Worm (Caenorhabditis elegans): ENCODE results near the gene K08H2.5.

The K08H2.5 gene

ce11 chrX:13209026-13209425 lies 33.1 kb downstream of the K08H2.5 start:
- TF ChIP-seq cog-1 (tag; optimal IDR thresholded peaks at IDR 0.05) (no peak), T22C8.4 (GFP tag; IDR thresholded peaks at IDR 0.05) (no peak), klf-2 (GFP tag; conservative IDR thresholded peaks at IDR 0.05) (no peak), ztf-23 (GFP tag; IDR thresholded peaks at IDR 0.05) (no peak), ztf-29 (GFP tag; IDR thresholded peaks at IDR 0.05) (no peak), ref-1 (GFP tag; conservative IDR thresholded peaks at IDR 0.05) (no peak), med-1 (GFP tag; optimal IDR thresholded peaks at IDR 0.05; ENCODE audit: insufficient read depth) (no peak), tab-1 (GFP tag; IDR thresholded peaks at IDR 0.05) (no peak), flt-1 (GFP tag; IDR thresholded peaks at IDR 0.05) (no peak)

DNA sequence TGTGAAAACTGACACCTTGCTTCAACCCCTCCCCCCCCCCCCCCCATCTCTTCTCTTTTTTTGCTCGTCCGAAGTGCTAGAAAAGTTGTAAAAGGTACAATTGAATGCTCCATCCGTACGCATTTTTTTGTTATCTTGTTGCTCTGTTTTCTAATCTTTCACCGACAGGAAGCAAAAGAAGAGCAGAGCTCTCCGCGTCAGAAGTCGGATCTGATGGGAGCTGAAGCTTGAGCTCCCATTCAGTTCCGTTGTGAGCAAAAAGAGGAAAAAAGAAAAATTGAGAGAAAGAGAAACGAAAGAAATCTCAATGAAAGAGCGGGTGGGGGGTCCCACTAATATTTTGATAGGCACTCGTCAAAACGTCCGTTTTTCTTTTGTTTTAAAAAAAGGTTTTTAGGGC lies 35.2 kb downstream of the K08H2.5 start:
- TF ChIP-seq klf-2 (GFP tag; conservative IDR thresholded peaks at IDR 0.05) (no peak), tab-1 (GFP tag; IDR thresholded peaks at IDR 0.05) (no peak), ztf-29 (GFP tag; IDR thresholded peaks at IDR 0.05) (no peak; the same call in 1 of the 2 replicates), ztf-23 (GFP tag; IDR thresholded peaks at IDR 0.05) (no peak), med-1 (GFP tag; optimal IDR thresholded peaks at IDR 0.05; ENCODE audit: insufficient read depth) (no peak), cog-1 (tag; optimal IDR thresholded peaks at IDR 0.05) (no peak), T22C8.4 (GFP tag; IDR thresholded peaks at IDR 0.05) (no peak), flt-1 (GFP tag; IDR thresholded peaks at IDR 0.05) (no peak), ref-1 (GFP tag; conservative IDR thresholded peaks at IDR 0.05) (no peak)

DNA sequence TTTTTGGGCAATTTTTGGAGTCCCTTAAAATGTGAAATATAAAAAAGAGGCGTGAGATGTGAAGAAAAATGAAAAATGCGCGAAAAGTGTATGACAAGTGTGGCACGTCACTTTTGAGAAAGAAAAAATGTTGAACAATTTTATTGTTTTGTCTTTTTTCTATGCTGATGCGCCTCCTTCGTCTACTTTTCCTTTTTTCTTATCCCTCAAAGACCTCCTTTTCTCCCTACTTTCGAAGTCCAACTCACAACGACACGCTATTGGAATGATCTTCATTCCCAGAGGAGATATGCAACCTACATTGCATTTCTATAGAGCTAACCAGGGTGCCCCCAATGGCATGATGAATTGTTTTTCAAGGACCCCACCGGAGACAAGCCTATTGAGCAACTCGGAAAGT lies 36.1 kb downstream of the K08H2.5 start:
- TF ChIP-seq flt-1 (GFP tag; IDR thresholded peaks at IDR 0.05) = no peak
- TF ChIP-seq ztf-23 (GFP tag; IDR thresholded peaks at IDR 0.05) = no peak
- no peak for TF ChIP-seq ztf-29 (GFP tag; IDR thresholded peaks at IDR 0.05)

DNA sequence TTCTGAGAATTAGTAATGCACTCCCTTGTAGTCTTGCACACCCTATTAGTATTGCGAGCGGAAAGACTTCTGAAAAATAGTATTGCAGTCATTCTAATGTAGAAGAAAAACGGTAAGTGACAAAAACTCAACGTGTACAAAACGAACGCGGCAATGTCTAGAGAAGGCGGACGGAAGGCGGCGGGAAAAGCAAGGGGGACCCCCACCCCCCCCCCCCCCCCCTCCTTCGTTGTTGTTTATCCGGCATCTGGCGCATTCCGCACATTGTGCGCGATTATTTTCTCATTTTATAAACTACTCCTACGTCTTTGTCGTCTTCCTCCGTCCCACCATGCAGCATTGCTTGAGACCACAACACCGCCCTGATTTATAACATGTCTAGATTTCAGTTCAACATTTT lies 39.8 kb downstream of the K08H2.5 start:
- no peak for TF ChIP-seq klf-2 (GFP tag; conservative IDR thresholded peaks at IDR 0.05)
- no peak for TF ChIP-seq flt-1 (GFP tag; IDR thresholded peaks at IDR 0.05)
- no peak for TF ChIP-seq tab-1 (GFP tag; IDR thresholded peaks at IDR 0.05)
- no peak for TF ChIP-seq cog-1 (tag; optimal IDR thresholded peaks at IDR 0.05)
- no peak for TF ChIP-seq ref-1 (GFP tag; conservative IDR thresholded peaks at IDR 0.05)
- no peak for TF ChIP-seq ztf-29 (GFP tag; IDR thresholded peaks at IDR 0.05)
- TF ChIP-seq ztf-23 (GFP tag; IDR thresholded peaks at IDR 0.05) = no peak
- TF ChIP-seq T22C8.4 (GFP tag; IDR thresholded peaks at IDR 0.05) = no peak
- TF ChIP-seq med-1 (GFP tag; optimal IDR thresholded peaks at IDR 0.05; ENCODE audit: insufficient read depth) = no peak

DNA sequence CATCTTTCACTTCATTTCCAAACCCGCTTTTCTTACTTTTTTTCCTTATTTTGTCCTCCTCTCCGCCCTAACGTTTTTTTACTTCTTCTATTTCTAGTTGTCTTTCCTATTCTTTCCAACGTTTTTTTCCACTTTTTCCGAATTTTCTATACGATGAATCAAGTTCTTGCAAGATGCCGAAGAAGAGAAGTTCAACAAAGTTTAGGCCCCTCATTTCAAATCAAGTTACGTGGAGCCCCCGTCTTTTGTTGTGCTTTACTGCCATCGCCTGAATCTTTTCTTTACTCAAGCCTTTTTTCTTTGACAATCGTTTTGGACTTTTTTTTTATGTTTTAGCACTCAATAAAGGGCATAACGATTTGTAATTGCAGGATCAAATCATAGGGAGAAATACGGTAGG lies 40.7 kb downstream of the K08H2.5 start, which contains the start of gene unc-9:
unc-9 (plus strand) TSS at position 370 of the 400 bp plus-strand sequence.
- TF ChIP-seq ref-1 (GFP tag; conservative IDR thresholded peaks at IDR 0.05) = no peak

DNA sequence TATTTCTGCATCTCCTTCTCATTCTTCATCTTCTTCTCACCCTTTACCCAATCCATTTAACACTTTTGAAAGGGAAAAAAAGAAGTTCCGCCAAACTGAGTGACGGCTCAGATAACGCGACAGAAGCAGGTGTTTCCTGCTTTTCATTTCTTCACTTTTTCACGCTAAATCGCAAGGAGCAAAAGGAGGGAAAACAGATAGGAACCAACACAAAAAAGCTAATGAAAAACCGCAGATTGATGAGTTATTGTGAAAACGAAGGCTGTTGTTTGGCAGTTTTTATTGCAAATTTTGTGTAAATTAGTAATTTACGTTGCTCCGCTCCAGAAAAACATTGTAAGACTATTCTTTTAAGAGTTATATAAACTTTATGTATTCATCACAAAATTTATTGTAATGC lies 41.8 kb downstream of the K08H2.5 start:
- no peak for TF ChIP-seq tab-1 (GFP tag; IDR thresholded peaks at IDR 0.05)
- no peak for TF ChIP-seq ztf-29 (GFP tag; IDR thresholded peaks at IDR 0.05)
- no peak for TF ChIP-seq T22C8.4 (GFP tag; IDR thresholded peaks at IDR 0.05)
- no peak for TF ChIP-seq med-1 (GFP tag; optimal IDR thresholded peaks at IDR 0.05; ENCODE audit: insufficient read depth)
- no peak for TF ChIP-seq ref-1 (GFP tag; conservative IDR thresholded peaks at IDR 0.05)
- no peak for TF ChIP-seq cog-1 (tag; optimal IDR thresholded peaks at IDR 0.05)
- no peak for TF ChIP-seq ztf-23 (GFP tag; IDR thresholded peaks at IDR 0.05)
- TF ChIP-seq flt-1 (GFP tag; IDR thresholded peaks at IDR 0.05) = no peak
- no peak for TF ChIP-seq klf-2 (GFP tag; conservative IDR thresholded peaks at IDR 0.05)

- TF ChIP-seq klf-2 (GFP tag; conservative IDR thresholded peaks at IDR 0.05) = no peak
- TF ChIP-seq ztf-29 (GFP tag; IDR thresholded peaks at IDR 0.05) = no peak
- TF ChIP-seq T22C8.4 (GFP tag; IDR thresholded peaks at IDR 0.05) = no peak
- TF ChIP-seq cog-1 (tag; optimal IDR thresholded peaks at IDR 0.05) = no peak
- TF ChIP-seq ztf-23 (GFP tag; IDR thresholded peaks at IDR 0.05) = no peak
- TF ChIP-seq ref-1 (GFP tag; conservative IDR thresholded peaks at IDR 0.05) = no peak
- TF ChIP-seq flt-1 (GFP tag; IDR thresholded peaks at IDR 0.05) = no peak
- TF ChIP-seq tab-1 (GFP tag; IDR thresholded peaks at IDR 0.05) = no peak
- TF ChIP-seq med-1 (GFP tag; optimal IDR thresholded peaks at IDR 0.05; ENCODE audit: insufficient read depth) = no peak
These were observed 44.0 kb downstream of the K08H2.5 start for ce11 chrX:13198134-13198533.
